Worm (Caenorhabditis elegans) whole organism, L4 larva: Measurements from ENCODE around the gene R07B7.2.
A peak's percentile ranks its signal among the peaks of the same experiment; 100 is the strongest.
"Not testable (repeated sequence)": the region's sequence is repeated elsewhere in the genome, so short reads cannot be mapped to it uniquely, and the experiment has no call there.

Experiments
- D1046.2 ChIP-seq: fragments of 200-800 bp; sonication (Bioruptor generic); IDR thresholded peaks from 2 replicates; pipeline ENCODE4 v1.3.6; 2022; ENCODE audit warnings: missing genetic modification characterization, missing compliant biosample characterization
- F26F4.8 ChIP-seq: fragments of 200-800 bp; sonication (Bioruptor generic); conservative IDR thresholded peaks from 2 replicates; pipeline ENCODE4 v1.3.6; 2022; ENCODE audit warnings: missing genetic modification characterization, missing compliant biosample characterization
- F44E2.7 ChIP-seq: fragments of 200-800 bp; sonication (Bioruptor generic); IDR thresholded peaks from 2 replicates; pipeline ENCODE4 v2.1.2; 2022; ENCODE audit warnings: missing genetic modification characterization, missing compliant biosample characterization
- F49E8.2 ChIP-seq: sonication (generic microtip); optimal IDR thresholded peaks from 2 replicates; lab custom pipeline; 2016; ENCODE audit warnings: missing compliant biosample characterization, mild to moderate bottlenecking, missing genetic modification characterization, borderline replicate concordance
- T26A8.4 ChIP-seq: fragments of 200-800 bp; sonication (Bioruptor generic); IDR thresholded peaks from 2 replicates; pipeline ENCODE4 v1.3.6; 2022; ENCODE audit warnings: missing genetic modification characterization, missing compliant biosample characterization
- Y48G9A.11 ChIP-seq: fragments of 200-800 bp; sonication (Bioruptor generic); IDR thresholded peaks from 2 replicates; pipeline ENCODE4 v1.3.6; 2022; ENCODE audit warnings: missing genetic modification reagents, missing genetic modification characterization, missing compliant biosample characterization
- Y75B8A.6 ChIP-seq: fragments of 200-800 bp; sonication (Bioruptor generic); IDR thresholded peaks from 2 replicates; pipeline ENCODE4 v1.3.6; 2022; ENCODE audit warnings: missing genetic modification reagents, missing genetic modification characterization, missing compliant biosample characterization
- ZK337.2 ChIP-seq: fragments of 200-800 bp; sonication (Bioruptor generic); IDR thresholded peaks from 2 replicates; pipeline ENCODE4 v1.3.6; 2022; ENCODE audit warnings: missing genetic modification reagents, missing genetic modification characterization, missing compliant biosample characterization
- arid-1 ChIP-seq: fragments of 200-800 bp; sonication (Bioruptor generic); conservative IDR thresholded peaks from 2 replicates; pipeline ENCODE4 v1.3.6; 2022; ENCODE audit warnings: missing genetic modification reagents, missing genetic modification characterization, missing compliant biosample characterization
- attf-4 ChIP-seq: sonication (generic microtip); optimal IDR thresholded peaks from 3 replicates; lab custom pipeline; 2017; ENCODE audit warnings: missing biosample characterization, missing genetic modification characterization
- ceh-28 ChIP-seq: fragments of 150-350 bp; optimal IDR thresholded peaks from 2 replicates; lab custom pipeline; 2014; ENCODE audit warnings: missing biosample characterization, missing genetic modification reagents, missing genetic modification characterization
- ceh-32 ChIP-seq: sonication (generic microtip); optimal IDR thresholded peaks from 2 replicates; lab custom pipeline; 2016; ENCODE audit warnings: mild to moderate bottlenecking, missing genetic modification characterization, missing compliant biosample characterization; ENCODE audit not compliant: poor library complexity
- daf-16 ChIP-seq, 3 experiments: sonication (generic microtip); optimal IDR thresholded peaks; 2 replicates each; lab custom pipeline; 2016 to 2017; ENCODE audit warnings: missing genetic modification characterization in 3 of 3, missing genetic modification reagents in 3 of 3, mild to moderate bottlenecking in 2 of 3, missing compliant biosample characterization in 2 of 3, missing biosample characterization in 1 of 3, moderate library complexity in 1 of 3
- daf-19 ChIP-seq: fragments of 200-800 bp; sonication (Bioruptor generic); conservative IDR thresholded peaks from 2 replicates; pipeline ENCODE4 v1.3.6; 2022; ENCODE audit warnings: missing genetic modification characterization, missing compliant biosample characterization
- dmd-8 ChIP-seq: fragments of 200-800 bp; sonication (Bioruptor generic); IDR thresholded peaks from 2 replicates; pipeline ENCODE4 v1.3.6; 2022; ENCODE audit warnings: missing genetic modification characterization, missing compliant biosample characterization
- dmd-9 ChIP-seq: fragments of 200-800 bp; sonication (Bioruptor generic); IDR thresholded peaks from 2 replicates; pipeline ENCODE4 v1.3.6; 2022; ENCODE audit warnings: missing genetic modification reagents, missing genetic modification characterization, missing compliant biosample characterization
- dpl-1 ChIP-seq: fragments of 150-350 bp; optimal IDR thresholded peaks from 2 replicates; lab custom pipeline; 2014; ENCODE audit warnings: missing biosample characterization, missing genetic modification reagents, missing genetic modification characterization
- duxl-1 ChIP-seq: sonication (generic microtip); optimal IDR thresholded peaks from 2 replicates; lab custom pipeline; 2016; ENCODE audit warnings: mild to moderate bottlenecking, missing genetic modification characterization, moderate library complexity, missing compliant biosample characterization; ENCODE audit not compliant: poor library complexity
- dve-1 ChIP-seq: sonication (generic microtip); optimal IDR thresholded peaks from 2 replicates; lab custom pipeline; 2017; ENCODE audit warnings: antibody characterized with exemption, mild to moderate bottlenecking, missing genetic modification characterization, missing compliant biosample characterization; ENCODE audit not compliant: insufficient read depth
- fos-1 ChIP-seq: fragments of 150-350 bp; optimal IDR thresholded peaks from 2 replicates; lab custom pipeline; 2014; ENCODE audit warnings: missing biosample characterization, missing genetic modification characterization
- gei-8 ChIP-seq: fragments of 200-800 bp; sonication (Bioruptor generic); optimal IDR thresholded peaks from 2 replicates; lab custom pipeline; 2018; ENCODE audit warnings: mild to moderate bottlenecking, missing genetic modification characterization, missing compliant biosample characterization
- jun-1 ChIP-seq: fragments of 150-350 bp; optimal IDR thresholded peaks from 2 replicates; lab custom pipeline; 2014; ENCODE audit warnings: missing biosample characterization, missing genetic modification reagents, missing genetic modification characterization
- lim-7 ChIP-seq: fragments of 200-800 bp; sonication (Bioruptor generic); IDR thresholded peaks from 2 replicates; pipeline ENCODE4 v1.3.6; 2022; ENCODE audit warnings: missing genetic modification characterization, missing compliant biosample characterization
- lin-1 ChIP-seq: fragments of 200-800 bp; sonication (Bioruptor generic); IDR thresholded peaks from 2 replicates; pipeline ENCODE4 v1.3.6; 2022; ENCODE audit warnings: missing genetic modification reagents, missing genetic modification characterization, missing compliant biosample characterization
- lin-13 ChIP-seq: fragments of 150-350 bp; optimal IDR thresholded peaks from 2 replicates; lab custom pipeline; 2014; ENCODE audit warnings: missing biosample characterization, missing genetic modification reagents, missing genetic modification characterization
- lir-3 ChIP-seq: sonication (generic microtip); optimal IDR thresholded peaks from 2 replicates; lab custom pipeline; 2016; ENCODE audit warnings: mild to moderate bottlenecking, missing genetic modification characterization, missing compliant biosample characterization
- madf-5 ChIP-seq, 2 experiments: fragments of 200-800 bp; sonication (Bioruptor generic); IDR thresholded peaks; 2 replicates each; pipeline ENCODE4 v1.3.6; 2022; ENCODE audit warnings: missing compliant biosample characterization in 2 of 2, missing genetic modification characterization in 2 of 2
- madf-9 ChIP-seq: fragments of 200-800 bp; sonication (Bioruptor generic); conservative IDR thresholded peaks from 2 replicates; pipeline ENCODE4 v1.3.6; 2022; ENCODE audit warnings: missing genetic modification reagents, missing genetic modification characterization, missing compliant biosample characterization
- nhr-10 ChIP-seq: fragments of 150-350 bp; optimal IDR thresholded peaks from 2 replicates; lab custom pipeline; 2014; ENCODE audit warnings: missing biosample characterization, missing genetic modification characterization
- nhr-111 ChIP-seq: fragments of 200-800 bp; sonication (Bioruptor generic); optimal IDR thresholded peaks from 2 replicates; lab custom pipeline; 2018; ENCODE audit warnings: mild to moderate bottlenecking, missing genetic modification characterization, missing compliant biosample characterization
- nhr-25 ChIP-seq: sonication (generic microtip); optimal IDR thresholded peaks from 2 replicates; lab custom pipeline; 2017; ENCODE audit warnings: missing genetic modification characterization, mild to moderate bottlenecking, missing compliant biosample characterization, antibody characterized with exemption, moderate library complexity, borderline replicate concordance; ENCODE audit not compliant: insufficient read depth
- nhr-28 ChIP-seq: fragments of 150-350 bp; optimal IDR thresholded peaks from 2 replicates; lab custom pipeline; 2014; ENCODE audit warnings: missing biosample characterization, missing genetic modification characterization
- nhr-48 ChIP-seq: sonication (generic microtip); optimal IDR thresholded peaks from 2 replicates; lab custom pipeline; 2016; ENCODE audit warnings: mild to moderate bottlenecking, missing genetic modification characterization, missing compliant biosample characterization
- nhr-6 ChIP-seq: fragments of 150-350 bp; optimal IDR thresholded peaks from 2 replicates; lab custom pipeline; 2014; ENCODE audit warnings: missing biosample characterization, missing genetic modification characterization
- nhr-77 ChIP-seq: fragments of 150-350 bp; optimal IDR thresholded peaks from 2 replicates; lab custom pipeline; 2014; ENCODE audit warnings: missing biosample characterization, missing genetic modification characterization
- php-3 ChIP-seq: fragments of 200-800 bp; sonication (Bioruptor generic); IDR thresholded peaks from 2 replicates; pipeline ENCODE4 v1.3.6; 2022; ENCODE audit warnings: missing genetic modification reagents, missing genetic modification characterization, missing compliant biosample characterization
- pqm-1 ChIP-seq: sonication (generic microtip); optimal IDR thresholded peaks from 2 replicates; lab custom pipeline; 2017; ENCODE audit warnings: missing biosample characterization, missing genetic modification characterization
- saeg-2 ChIP-seq: fragments of 200-800 bp; sonication (Bioruptor generic); IDR thresholded peaks from 2 replicates; pipeline ENCODE4 v1.3.6; 2022; ENCODE audit warnings: missing genetic modification reagents, missing genetic modification characterization, missing compliant biosample characterization
- snpc-1.2 ChIP-seq: fragments of 200-800 bp; sonication (Bioruptor generic); IDR thresholded peaks from 2 replicates; pipeline ENCODE4 v1.3.6; 2022; ENCODE audit warnings: missing genetic modification reagents, missing genetic modification characterization, missing compliant biosample characterization
- snpc-4 ChIP-seq: fragments of 150-350 bp; optimal IDR thresholded peaks from 2 replicates; lab custom pipeline; 2014; ENCODE audit warnings: missing biosample characterization, missing genetic modification characterization
- spr-3 ChIP-seq: fragments of 200-800 bp; sonication (Bioruptor generic); optimal IDR thresholded peaks from 2 replicates; lab custom pipeline; 2018; ENCODE audit warnings: mild to moderate bottlenecking, missing genetic modification characterization, missing compliant biosample characterization
- tra-1 ChIP-seq: fragments of 200-800 bp; sonication (Bioruptor generic); IDR thresholded peaks from 2 replicates; pipeline ENCODE4 v1.3.6; 2022; ENCODE audit warnings: missing genetic modification reagents, missing genetic modification characterization, missing compliant biosample characterization
- zag-1 ChIP-seq: fragments of 150-350 bp; optimal IDR thresholded peaks from 2 replicates; lab custom pipeline; 2014; ENCODE audit warnings: missing biosample characterization, missing genetic modification characterization
- zfp-2 ChIP-seq: sonication (generic microtip); optimal IDR thresholded peaks from 2 replicates; lab custom pipeline; 2016; ENCODE audit warnings: mild to moderate bottlenecking, missing genetic modification characterization, missing compliant biosample characterization
- zfp-3 ChIP-seq: fragments of 200-800 bp; sonication (Bioruptor generic); conservative IDR thresholded peaks from 2 replicates; pipeline ENCODE4 v1.3.6; 2022; ENCODE audit warnings: missing genetic modification reagents, missing genetic modification characterization, missing compliant biosample characterization
- ztf-11 ChIP-seq: fragments of 150-350 bp; optimal IDR thresholded peaks from 2 replicates; lab custom pipeline; 2014; ENCODE audit warnings: missing biosample characterization, missing genetic modification characterization
- ztf-7 ChIP-seq: fragments of 150-350 bp; optimal IDR thresholded peaks from 2 replicates; lab custom pipeline; 2014; ENCODE audit warnings: missing biosample characterization, missing genetic modification characterization

The R07B7.2 gene

DNA sequence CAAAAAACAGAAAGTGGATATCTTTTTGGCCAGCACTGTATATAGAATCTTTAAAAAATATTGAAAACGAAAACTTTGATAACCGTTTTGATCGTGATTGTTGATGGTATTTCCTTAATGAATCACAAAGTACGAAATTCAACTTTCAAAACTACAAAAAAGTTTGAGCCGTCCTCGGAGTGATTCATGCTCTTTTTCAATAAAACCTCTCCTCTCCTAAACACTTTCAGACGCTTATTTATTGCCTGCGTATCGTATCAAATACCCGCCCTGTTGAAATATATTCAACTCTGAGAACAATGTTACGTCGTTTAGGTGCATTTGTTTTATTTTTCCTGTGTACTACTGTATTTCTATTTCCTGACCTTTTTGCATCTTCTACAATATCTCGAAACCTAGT is 38.6 kb downstream of the R07B7.2 start:
- TF ChIP-seq attf-4 (tag; lab: Kevin White, UChicago) (no peak), dve-1 (tag; lab: Kevin White, UChicago) (peak; percentile 42), lin-1 (no peak), duxl-1 (no peak), zfp-3 (GFP tag; lab: Robert Waterston, UW) (no peak), lin-13 (GFP tag; lab: Kevin White, UChicago) (no peak), dpl-1 (no peak), F44E2.7 (no peak), daf-16 (GFP tag; optimal IDR thresholded peaks at IDR 0.05; lab: Kevin White, UChicago) (no peak), daf-16 (tag; optimal IDR thresholded peaks at IDR 0.05; lab: Kevin White, UChicago) (peak; percentile 51), madf-9 (GFP tag; lab: Robert Waterston, UW) (no peak), arid-1 (GFP tag; lab: Robert Waterston, UW) (no peak), nhr-77 (tag; lab: Kevin White, UChicago) (no peak), T26A8.4 (GFP tag; lab: Robert Waterston, UW) (no peak), F49E8.2 (tag; lab: Kevin White, UChicago) (no peak), ztf-7 (no peak), pqm-1 (tag; lab: Kevin White, UChicago) (peak; percentile 69), zag-1 (tag; lab: Kevin White, UChicago) (no peak), Y75B8A.6 (GFP tag; lab: Robert Waterston, UW) (no peak), nhr-28 (tag; lab: Kevin White, UChicago) (peak; percentile 67), lir-3 (tag; lab: Kevin White, UChicago) (no peak), nhr-25 (tag; lab: Kevin White, UChicago) (no peak), nhr-48 (tag; lab: Kevin White, UChicago) (no peak), fos-1 (tag; lab: Kevin White, UChicago) (no peak), snpc-4 (no peak), madf-5 (GFP tag; IDR thresholded peaks at IDR 0.05; lab: Robert Waterston, UW) (no peak), dmd-8 (GFP tag; lab: Robert Waterston, UW) (no peak), nhr-6 (tag; lab: Kevin White, UChicago) (peak; percentile 29), nhr-10 (no peak), gei-8 (no peak), ZK337.2 (GFP tag; lab: Robert Waterston, UW) (no peak), Y48G9A.11 (no peak), spr-3 (no peak), daf-19 (GFP tag; lab: Robert Waterston, UW) (no peak)
- TF ChIP-seq, all 104 proteins: peak for 5

DNA sequence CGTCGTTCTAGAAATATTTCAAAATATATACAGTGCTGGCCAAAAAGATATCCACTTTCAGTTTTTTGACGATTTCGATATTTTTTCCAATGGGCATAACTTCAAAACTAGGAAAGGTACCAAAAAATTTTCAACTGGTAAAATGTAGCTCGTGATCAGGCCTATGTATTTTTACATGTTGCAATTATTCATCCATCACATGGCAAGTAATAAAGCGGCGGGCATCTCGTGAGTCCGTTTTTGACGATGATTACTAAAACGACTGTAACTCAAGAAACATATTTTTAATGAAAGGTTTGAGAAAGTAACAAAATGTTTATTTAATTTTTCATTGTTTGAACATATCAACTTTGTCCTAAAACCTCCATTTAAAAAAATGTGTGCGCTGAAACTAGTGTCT is 39.5 kb downstream of the R07B7.2 start, which contains the start of gene F10C2.3:
Gene F10C2.3 (plus strand): TSS at position 301 of the 400 bp plus-strand sequence.
- TF ChIP-seq dmd-8 (GFP tag; lab: Robert Waterston, UW); ztf-11 (tag; lab: Kevin White, UChicago); ceh-32 (tag; lab: Kevin White, UChicago): not testable (repeated sequence)

DNA sequence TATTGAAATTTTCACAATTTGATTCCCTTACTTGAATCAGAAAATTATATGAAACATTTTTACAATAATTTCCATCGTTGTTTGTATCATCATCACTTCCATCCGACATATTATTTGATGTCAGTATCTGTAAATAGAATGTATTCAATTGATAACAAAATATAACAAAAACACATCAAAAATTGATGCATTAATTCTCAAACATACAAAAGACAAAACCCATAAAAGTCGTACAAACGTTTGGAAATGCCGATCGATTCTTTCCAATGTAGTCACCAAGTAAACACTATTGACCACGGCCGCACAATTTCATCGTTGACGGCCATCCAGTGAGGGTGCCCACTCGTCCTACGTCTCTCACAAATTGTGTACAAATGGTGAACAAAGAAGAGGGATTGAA is 46.3 kb downstream of the R07B7.2 start, which contains the start of gene add-2:
Gene add-2 (minus strand): TSS at position 109 of the 400 bp plus-strand sequence.
- peak; percentile 14 for TF ChIP-seq pqm-1 (tag; lab: Kevin White, UChicago)
- no peak for TF ChIP-seq jun-1 (tag; lab: Kevin White, UChicago)
- no peak for TF ChIP-seq F44E2.7
- no peak for TF ChIP-seq nhr-111 (GFP tag; lab: Kevin White, UChicago)
- no peak for TF ChIP-seq lim-7 (GFP tag; lab: Robert Waterston, UW)
- TF ChIP-seq zfp-2 (tag; lab: Kevin White, UChicago): no peak
- no peak for TF ChIP-seq lin-1
- no peak for TF ChIP-seq F26F4.8
- no peak for TF ChIP-seq daf-16 (GFP tag; optimal IDR thresholded peaks at IDR 0.05; lab: Kevin White, UChicago)
- TF ChIP-seq daf-16 (tag; optimal IDR thresholded peaks at IDR 0.05; lab: Kevin White, UChicago): peak; percentile 87
- no peak for TF ChIP-seq snpc-1.2
- TF ChIP-seq ceh-28: no peak
- TF ChIP-seq daf-19 (GFP tag; lab: Robert Waterston, UW): no peak
- TF ChIP-seq php-3: peak; percentile 81
- no peak for TF ChIP-seq spr-3
- no peak for TF ChIP-seq dmd-9
- TF ChIP-seq lir-3 (tag; lab: Kevin White, UChicago): no peak
- no peak for TF ChIP-seq saeg-2 (GFP tag; lab: Robert Waterston, UW)
- TF ChIP-seq nhr-10: no peak
- no peak for TF ChIP-seq D1046.2
- no peak for TF ChIP-seq tra-1 (GFP tag; lab: Robert Waterston, UW)
